Fruit fly (Drosophila melanogaster): ENCODE data around the gene SmD1.

DNA sequence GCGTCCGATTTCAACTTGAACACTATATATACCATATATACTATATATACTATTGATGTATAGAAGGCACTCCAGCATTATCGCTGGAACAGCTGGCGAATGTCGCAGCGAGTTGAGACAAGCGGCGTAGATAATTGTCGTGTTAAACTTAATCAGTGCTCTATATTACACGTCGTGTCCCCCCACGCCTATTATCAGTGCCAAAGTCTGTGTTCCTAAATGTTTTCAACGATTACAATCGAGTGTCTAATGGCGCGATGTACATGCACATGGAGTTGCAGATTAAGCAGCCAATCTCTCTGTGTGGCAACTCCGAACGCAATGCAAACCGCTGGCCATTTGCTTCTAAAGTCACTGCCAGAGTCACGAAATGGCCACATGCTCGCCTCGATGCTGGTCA, 30.1 kb downstream of the SmD1 start:
- TF ChIP-seq psq (optimal IDR thresholded peaks at IDR 0.05) (no peak), CG8478 (optimal IDR thresholded peaks at IDR 0.05) (no peak), Dll (optimal IDR thresholded peaks at IDR 0.05) (no peak), pan (optimal IDR thresholded peaks at IDR 0.05) (no peak), usp (GFP tag; optimal IDR thresholded peaks at IDR 0.05) (no peak)
